Worm (Caenorhabditis elegans): ENCODE results near the gene C03E10.1.
A peak's percentile ranks its signal among the peaks of the same experiment; 100 is the strongest.

C03E10.1 gene

ce11 chrV:11252429-11252828, 38.6 kb upstream of the C03E10.1 start, which contains the start of gene srsx-33:
Gene srsx-33 (minus strand): TSS chrV:11252529.
- TF ChIP-seq T26A8.4 (GFP tag; IDR thresholded peaks at IDR 0.05), result no peak
- no peak for TF ChIP-seq ama-1 (optimal IDR thresholded peaks at IDR 0.05)
- TF ChIP-seq nhr-77 (tag; optimal IDR thresholded peaks at IDR 0.05), result no peak
- TF ChIP-seq Y48G9A.11 (GFP tag; IDR thresholded peaks at IDR 0.05), result no peak
- TF ChIP-seq lin-15B (tag; optimal IDR thresholded peaks at IDR 0.05), result no peak
- TF ChIP-seq F10B5.3 (tag; optimal IDR thresholded peaks at IDR 0.05), result no peak
- TF ChIP-seq ZK337.2 (GFP tag; IDR thresholded peaks at IDR 0.05), result no peak
- TF ChIP-seq rbr-2 (tag; optimal IDR thresholded peaks at IDR 0.05), result no peak
- TF ChIP-seq saeg-2 (GFP tag; IDR thresholded peaks at IDR 0.05), result no peak
- TF ChIP-seq cey-2 (tag; optimal IDR thresholded peaks at IDR 0.05; ENCODE audit: borderline replicate concordance, insufficient read depth), result no peak
- TF ChIP-seq snpc-4 (tag; optimal IDR thresholded peaks at IDR 0.05), result no peak
- TF ChIP-seq nhr-111 (GFP tag; optimal IDR thresholded peaks at IDR 0.05), result no peak
- no peak for TF ChIP-seq hif-1 (tag; optimal IDR thresholded peaks at IDR 0.05)
- TF ChIP-seq F26F4.8 (GFP tag; conservative IDR thresholded peaks at IDR 0.05), result no peak
- TF ChIP-seq mep-1 (tag; optimal IDR thresholded peaks at IDR 0.05), result no peak
- no peak for TF ChIP-seq mdt-29 (GFP tag; IDR thresholded peaks at IDR 0.05)
- no peak for TF ChIP-seq ctbp-1 (GFP tag; IDR thresholded peaks at IDR 0.05)
- no peak for TF ChIP-seq spr-3 (GFP tag; optimal IDR thresholded peaks at IDR 0.05)

DNA sequence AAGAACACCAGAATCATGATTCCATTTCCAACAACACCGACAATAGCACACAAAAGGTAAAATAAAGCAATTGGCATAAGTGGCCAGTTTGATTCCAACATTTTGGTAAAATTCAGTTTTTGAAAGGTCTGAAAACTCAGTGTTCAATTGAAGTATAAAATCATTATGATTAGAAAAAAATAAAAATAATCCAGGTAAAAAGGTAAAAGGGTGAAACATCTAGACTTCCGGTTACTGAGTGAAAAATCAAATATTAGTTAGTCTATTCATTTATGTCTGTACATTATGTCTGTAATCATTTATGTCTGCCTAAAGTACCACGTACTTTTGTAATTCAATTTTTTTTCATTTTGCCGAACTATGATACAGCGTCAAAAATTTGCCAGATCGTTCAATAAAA, 36.0 kb upstream of the C03E10.1 start, which contains the start of gene srsx-31:
srsx-31 (minus strand) TSS at position 101 of the 400 bp plus-strand sequence.
- TF ChIP-seq dmd-8 (GFP tag; IDR thresholded peaks at IDR 0.05), result no peak
- no peak for TF ChIP-seq jun-1 (tag; optimal IDR thresholded peaks at IDR 0.05)
- no peak for TF ChIP-seq fkh-10 (GFP tag; optimal IDR thresholded peaks at IDR 0.05)
- TF ChIP-seq ceh-32 (tag; optimal IDR thresholded peaks at IDR 0.05; ENCODE audit: poor library complexity), result no peak
- no peak for TF ChIP-seq F10B5.3 (tag; optimal IDR thresholded peaks at IDR 0.05)
- no peak for TF ChIP-seq pqm-1 (tag; optimal IDR thresholded peaks at IDR 0.05)
- TF ChIP-seq Y105C5A.15 (GFP tag; IDR thresholded peaks at IDR 0.05), result no peak

- TF ChIP-seq zfp-2 (tag; optimal IDR thresholded peaks at IDR 0.05), result no peak
- TF ChIP-seq ceh-82 (tag; optimal IDR thresholded peaks at IDR 0.05), result no peak
- TF ChIP-seq dmd-6 (GFP tag; IDR thresholded peaks at IDR 0.05), result no peak
- peak in 1 of 2 experiments; percentile 7 for TF ChIP-seq unc-62 (GFP tag; optimal IDR thresholded peaks at IDR 0.05 in 1 of 2)
- no peak for TF ChIP-seq unc-62 (tag; optimal IDR thresholded peaks at IDR 0.05)
Observed at ce11 chrV:11258896-11259295, 32.1 kb upstream of the C03E10.1 start, which contains the start of gene lgc-36. Gene lgc-36 (minus strand): TSS chrV:11258996.

DNA sequence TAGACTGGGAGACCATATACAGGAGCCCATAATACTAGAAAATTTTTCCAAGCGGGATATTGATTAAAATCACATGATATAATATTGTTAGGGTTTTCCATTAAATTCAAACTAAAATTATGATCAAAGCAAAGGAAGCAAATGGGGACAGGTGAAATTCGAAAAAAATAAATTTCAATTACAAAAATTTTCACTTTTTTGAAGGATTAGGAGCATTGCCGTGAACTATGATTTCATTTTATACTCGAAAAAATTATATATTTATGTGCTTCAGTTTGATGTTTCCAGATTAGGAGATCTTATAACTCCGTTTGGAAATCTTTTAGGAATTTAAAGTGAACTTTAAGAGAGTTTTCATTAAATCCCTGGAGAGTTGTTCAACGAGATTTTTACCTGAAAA, 30.4 kb upstream of the C03E10.1 start, which contains the start of gene F07B10.7:
F07B10.7 (minus strand) TSS at position 101 of the 400 bp plus-strand sequence.
- TF ChIP-seq mxl-3 (GFP tag; optimal IDR thresholded peaks at IDR 0.05) (no peak), snpc-4 (tag; optimal IDR thresholded peaks at IDR 0.05) (no peak), egl-27 (tag; optimal IDR thresholded peaks at IDR 0.05) (no peak), Y48G9A.11 (GFP tag; IDR thresholded peaks at IDR 0.05) (no peak), arid-1 (GFP tag; conservative IDR thresholded peaks at IDR 0.05) (no peak), R02D3.7 (tag; optimal IDR thresholded peaks at IDR 0.05) (no peak), pha-4 (GFP tag; IDR thresholded peaks at IDR 0.05) (no peak), pha-4 (tag; optimal IDR thresholded peaks at IDR 0.05) (no peak), nhr-77 (tag; optimal IDR thresholded peaks at IDR 0.05) (no peak), zfp-3 (GFP tag; conservative IDR thresholded peaks at IDR 0.05) (no peak), hmg-1.1 (GFP tag; IDR thresholded peaks at IDR 0.05) (no peak), pqm-1 (tag; optimal IDR thresholded peaks at IDR 0.05) (no peak), rbr-2 (tag; optimal IDR thresholded peaks at IDR 0.05) (no peak), nhr-111 (GFP tag; optimal IDR thresholded peaks at IDR 0.05) (no peak)

Measured in whole organism, L4 larva.